Fruit fly (Drosophila melanogaster): ENCODE data around the gene CG1523.

The CG1523 gene

DNA sequence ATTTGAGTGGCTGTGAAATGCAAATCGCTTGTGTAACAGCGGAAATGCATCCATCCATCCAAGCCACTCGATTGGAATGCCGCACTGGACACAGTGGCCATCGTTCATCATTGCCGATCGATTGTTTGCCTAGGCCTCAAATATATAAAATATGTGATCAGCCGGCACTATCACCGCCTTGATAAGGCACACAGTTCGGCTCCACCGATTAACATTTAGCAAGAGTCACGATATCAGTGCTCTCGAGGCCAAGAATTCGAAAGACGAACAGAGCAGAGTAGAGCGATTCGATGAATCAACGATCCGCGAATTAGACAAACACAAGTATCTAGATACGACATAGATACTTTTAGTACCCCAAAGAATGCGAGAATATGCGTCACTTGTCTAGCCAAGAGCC is 23.0 kb upstream of the CG1523 start:
- TF ChIP-seq dl (GFP tag; optimal IDR thresholded peaks at IDR 0.05; ENCODE audit: insufficient read depth in 1 of 2, partially characterized antibody in 2 of 2) (no peak), OdsH (GFP tag; optimal IDR thresholded peaks at IDR 0.05) (no peak), pan (optimal IDR thresholded peaks at IDR 0.05) (no peak), Vsx2 (GFP tag; optimal IDR thresholded peaks at IDR 0.05; ENCODE audit: partially characterized antibody) (no peak), CG9705 (GFP tag; optimal IDR thresholded peaks at IDR 0.05) (no peak), Mio (GFP tag; optimal IDR thresholded peaks at IDR 0.05) (no peak), br (GFP tag; optimal IDR thresholded peaks at IDR 0.05) (no peak), usp (GFP tag; optimal IDR thresholded peaks at IDR 0.05) (no peak), sage (GFP tag; optimal IDR thresholded peaks at IDR 0.05) (no peak), Hnf4 (GFP tag; optimal IDR thresholded peaks at IDR 0.05) (no peak), dmrt93B (GFP tag; optimal IDR thresholded peaks at IDR 0.05) (no peak), foxo (GFP tag; optimal IDR thresholded peaks at IDR 0.05) (no peak)

dm6 chr3R:28841968-28842367 is 22.5 kb upstream of the CG1523 start:
- TF ChIP-seq dsf (GFP tag; optimal IDR thresholded peaks at IDR 0.05; ENCODE audit: borderline replicate concordance) (no peak), GATAd (GFP tag; optimal IDR thresholded peaks at IDR 0.05) (no peak), CrebA (GFP tag; optimal IDR thresholded peaks at IDR 0.05; ENCODE audit: borderline replicate concordance) (no peak), pan (optimal IDR thresholded peaks at IDR 0.05) (no peak), foxo (GFP tag; optimal IDR thresholded peaks at IDR 0.05) (no peak), woc (GFP tag; optimal IDR thresholded peaks at IDR 0.05) (no peak), sv (GFP tag; optimal IDR thresholded peaks at IDR 0.05) (no peak), Abd-B (GFP tag; optimal IDR thresholded peaks at IDR 0.05) (no peak), rgr (GFP tag; optimal IDR thresholded peaks at IDR 0.05) (no peak), dmrt93B (GFP tag; optimal IDR thresholded peaks at IDR 0.05) (no peak), brk (GFP tag; optimal IDR thresholded peaks at IDR 0.05) (no peak), OdsH (GFP tag; optimal IDR thresholded peaks at IDR 0.05) (no peak), CG9705 (GFP tag; optimal IDR thresholded peaks at IDR 0.05) (no peak), usp (GFP tag; optimal IDR thresholded peaks at IDR 0.05) (no peak), HLH106 (tag; optimal IDR thresholded peaks at IDR 0.05) (no peak), Rel (GFP tag; optimal IDR thresholded peaks at IDR 0.05) (no peak), Rel (tag; optimal IDR thresholded peaks at IDR 0.05) (no peak), CG32264 (GFP tag; optimal IDR thresholded peaks at IDR 0.05) (no peak), Dif (GFP tag; optimal IDR thresholded peaks at IDR 0.05; ENCODE audit: partially characterized antibody) (no peak)

dm6 chr3R:28840620-28841019 is 21.2 kb upstream of the CG1523 start:
- no peak for TF ChIP-seq Dif (GFP tag; optimal IDR thresholded peaks at IDR 0.05; ENCODE audit: partially characterized antibody)
- TF ChIP-seq psq (GFP tag; optimal IDR thresholded peaks at IDR 0.05), result no peak
- TF ChIP-seq Hnf4 (GFP tag; optimal IDR thresholded peaks at IDR 0.05), result no peak
- no peak for TF ChIP-seq woc (GFP tag; optimal IDR thresholded peaks at IDR 0.05)
- TF ChIP-seq N (GFP tag; optimal IDR thresholded peaks at IDR 0.05), result no peak
- no peak for TF ChIP-seq fru (GFP tag; optimal IDR thresholded peaks at IDR 0.05)

DNA sequence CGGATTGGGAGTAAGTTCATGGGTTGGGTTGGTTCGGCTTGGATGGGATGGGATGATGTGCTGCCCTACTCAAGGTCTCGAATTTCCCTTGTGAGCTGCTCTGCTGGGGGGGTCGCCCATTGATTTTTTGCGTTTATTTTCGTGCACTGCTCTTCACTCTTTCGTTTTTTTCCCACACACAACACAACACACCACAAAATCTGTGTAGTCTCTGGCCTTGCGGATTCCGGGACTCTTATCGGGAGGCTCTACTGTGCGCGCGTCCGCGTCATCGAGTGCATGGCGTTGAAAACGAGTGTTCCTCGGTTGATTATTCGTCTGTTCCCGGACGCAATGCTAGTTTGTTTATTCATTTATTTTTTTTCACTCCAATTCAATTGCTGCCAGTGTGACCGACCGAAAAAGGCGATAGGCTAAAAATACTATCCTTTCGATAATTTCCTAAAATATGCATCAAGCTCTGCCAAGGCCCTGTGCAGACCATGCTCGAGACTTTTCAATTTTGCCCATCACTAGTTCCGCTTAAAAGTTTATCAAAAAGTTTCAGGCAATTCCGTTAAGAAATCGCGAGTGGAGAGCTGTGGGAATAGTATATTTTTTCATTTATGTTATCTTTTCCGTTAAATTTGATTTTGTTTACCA is 12.3 kb upstream of the CG1523 start, which contains the start of gene WASp:
Gene WASp (minus strand): TSS at position 399 of the 642 bp plus-strand sequence.
- TF ChIP-seq CrebA (GFP tag; optimal IDR thresholded peaks at IDR 0.05; ENCODE audit: borderline replicate concordance) (no peak), CG32264 (GFP tag; optimal IDR thresholded peaks at IDR 0.05) (peak; percentile 30), brk (GFP tag; optimal IDR thresholded peaks at IDR 0.05) (no peak), ey (GFP tag; optimal IDR thresholded peaks at IDR 0.05) (peak; percentile 29), psq (GFP tag; optimal IDR thresholded peaks at IDR 0.05) (peak; percentile 5), jim (GFP tag; optimal IDR thresholded peaks at IDR 0.05) (no peak), fru (GFP tag; optimal IDR thresholded peaks at IDR 0.05) (peak; percentile 38), rgr (GFP tag; optimal IDR thresholded peaks at IDR 0.05) (no peak), sage (GFP tag; optimal IDR thresholded peaks at IDR 0.05) (no peak), Jra (GFP tag; optimal IDR thresholded peaks at IDR 0.05) (no peak), sv (GFP tag; optimal IDR thresholded peaks at IDR 0.05) (peak; percentile 17), HLH106 (tag; optimal IDR thresholded peaks at IDR 0.05) (peak; percentile 66), lola (GFP tag; optimal IDR thresholded peaks at IDR 0.05) (no peak), dl (GFP tag; optimal IDR thresholded peaks at IDR 0.05; ENCODE audit: insufficient read depth in 1 of 2, partially characterized antibody in 2 of 2) (no peak), foxo (GFP tag; optimal IDR thresholded peaks at IDR 0.05) (peak in 1 of 2 experiments; percentile 55), woc (GFP tag; optimal IDR thresholded peaks at IDR 0.05) (no peak), Rel (GFP tag; optimal IDR thresholded peaks at IDR 0.05) (no peak), Rel (tag; optimal IDR thresholded peaks at IDR 0.05) (peak; percentile 76), Hr83 (GFP tag; optimal IDR thresholded peaks at IDR 0.05; ENCODE audit: poor library complexity, severe bottlenecking) (peak; percentile 67), br (GFP tag; optimal IDR thresholded peaks at IDR 0.05) (no peak), tai (GFP tag; optimal IDR thresholded peaks at IDR 0.05) (no peak), CG9705 (GFP tag; optimal IDR thresholded peaks at IDR 0.05) (peak; percentile 35), usp (GFP tag; optimal IDR thresholded peaks at IDR 0.05) (no peak), Dfd (GFP tag; optimal IDR thresholded peaks at IDR 0.05) (no peak), dmrt93B (GFP tag; optimal IDR thresholded peaks at IDR 0.05) (peak; percentile 62), OdsH (GFP tag; optimal IDR thresholded peaks at IDR 0.05) (peak; percentile 43), pan (optimal IDR thresholded peaks at IDR 0.05) (no peak)
